Fruit fly (Drosophila melanogaster) whole organism, embryonic: ENCODE measurements around the gene CG3294.

Source experiments
- Abd-B ChIP-seq: fragments of 200-800 bp; sonication (Bioruptor generic); optimal IDR thresholded peaks from 2 replicates; lab custom pipeline; 2018; ENCODE audit warnings: missing biosample characterization, mild to moderate bottlenecking, missing genetic modification characterization, moderate library complexity
- Awh ChIP-seq: fragments of 200-800 bp; sonication (Bioruptor generic); IDR thresholded peaks from 2 replicates; pipeline ENCODE4, ENCODE4 v1.3.6; 2022; ENCODE audit warnings: missing biosample characterization, missing genetic modification characterization
- BEAF-32 ChIP-seq: fragments of 200-800 bp; sonication (Bioruptor generic); optimal IDR thresholded peaks from 3 replicates; lab custom pipeline; 2017; ENCODE audit warnings: missing biosample characterization, missing genetic modification characterization, mild to moderate bottlenecking, moderate library complexity, missing genetic modification reagents
- CG10654 ChIP-seq: fragments of 200-800 bp; sonication (Bioruptor generic); optimal IDR thresholded peaks from 2 replicates; lab custom pipeline; 2016; ENCODE audit warnings: missing biosample characterization, missing genetic modification characterization
- CG11695 ChIP-seq: fragments of 200-800 bp; sonication (Bioruptor generic); IDR thresholded peaks from 3 replicates; pipeline ENCODE4 v1.3.6; 2022; ENCODE audit warnings: missing biosample characterization, missing genetic modification characterization
- CG12236 ChIP-seq: fragments of 200-800 bp; sonication (Bioruptor generic); optimal IDR thresholded peaks from 2 replicates; lab custom pipeline; 2016; ENCODE audit warnings: missing biosample characterization, missing genetic modification characterization
- CG12659 ChIP-seq: fragments of 200-800 bp; sonication (Bioruptor generic); optimal IDR thresholded peaks from 3 replicates; lab custom pipeline; 2017; ENCODE audit warnings: mild to moderate bottlenecking, missing biosample characterization, missing genetic modification reagents, missing genetic modification characterization
- CG12942 ChIP-seq: fragments of 200-800 bp; sonication (Bioruptor generic); optimal IDR thresholded peaks from 3 replicates; lab custom pipeline; 2016; ENCODE audit warnings: missing biosample characterization, missing genetic modification characterization
- CG15601 ChIP-seq: fragments of 200-800 bp; sonication (Bioruptor generic); optimal IDR thresholded peaks from 3 replicates; lab custom pipeline; 2019; ENCODE audit warnings: missing biosample characterization, mild to moderate bottlenecking, missing genetic modification characterization, moderate library complexity
- CG17385 ChIP-seq: fragments of 200-800 bp; sonication (Bioruptor generic); optimal IDR thresholded peaks from 3 replicates; lab custom pipeline; 2018; ENCODE audit warnings: missing biosample characterization, mild to moderate bottlenecking, missing genetic modification characterization
- CG17912 ChIP-seq: fragments of 200-800 bp; sonication (Bioruptor generic); optimal IDR thresholded peaks from 2 replicates; lab custom pipeline; 2018; ENCODE audit warnings: missing biosample characterization, mild to moderate bottlenecking, missing genetic modification characterization
- CG2129 ChIP-seq: fragments of 200-800 bp; sonication (Bioruptor generic); IDR thresholded peaks from 2 replicates; pipeline ENCODE4 v1.3.6; 2022; ENCODE audit warnings: missing biosample characterization, missing genetic modification characterization; ENCODE audit not compliant: partially characterized antibody
- CG2199 ChIP-seq: fragments of 200-800 bp; sonication (Bioruptor generic); IDR thresholded peaks from 3 replicates; pipeline ENCODE4 v1.3.6; 2022; ENCODE audit warnings: missing biosample characterization, missing genetic modification characterization
- CG3726 ChIP-seq: fragments of 200-800 bp; sonication (Bioruptor generic); IDR thresholded peaks from 3 replicates; pipeline ENCODE4, ENCODE4 v1.3.6; 2022; ENCODE audit warnings: missing biosample characterization, missing genetic modification characterization
- CG6813 ChIP-seq: fragments of 200-800 bp; sonication (Bioruptor generic); optimal IDR thresholded peaks from 2 replicates; lab custom pipeline; 2017; ENCODE audit warnings: missing biosample characterization, missing genetic modification characterization, mild to moderate bottlenecking, moderate library complexity, missing genetic modification reagents
- CG7745 ChIP-seq: fragments of 200-800 bp; sonication (Bioruptor generic); optimal IDR thresholded peaks from 2 replicates; lab custom pipeline; 2018; ENCODE audit warnings: missing biosample characterization, mild to moderate bottlenecking, missing genetic modification characterization, moderate library complexity
- D ChIP-seq, 2 experiments: fragments of 200-800 bp in 1 of 2; fragments of >200 bp in 1 of 2; sonication (Bioruptor generic) in 1 of 2; optimal IDR thresholded peaks; 2 replicates in 1 of 2; 3 replicates in 1 of 2; lab custom pipeline; 2017; ENCODE audit warnings: mild to moderate bottlenecking in 1 of 2, missing biosample characterization in 1 of 2, missing genetic modification characterization in 1 of 2, missing genetic modification reagents in 1 of 2
- Dfd ChIP-seq, 2 experiments: fragments of >200 bp; optimal IDR thresholded peaks; 2 replicates each; lab custom pipeline; 2017; ENCODE audit warnings: missing biosample characterization in 2 of 2, missing genetic modification characterization in 2 of 2
- GATAe ChIP-seq: fragments of 200-800 bp; sonication (Bioruptor generic); conservative IDR thresholded peaks from 2 replicates; pipeline ENCODE4 v1.3.6; 2022; ENCODE audit warnings: missing biosample characterization, missing genetic modification characterization
- Gsc ChIP-seq: fragments of 200-800 bp; sonication (Bioruptor generic); IDR thresholded peaks from 2 replicates; pipeline ENCODE4 v1.3.6; 2022; ENCODE audit warnings: missing biosample characterization, missing genetic modification characterization
- HLH3B ChIP-seq: fragments of 200-800 bp; sonication (Bioruptor generic); IDR thresholded peaks from 2 replicates; pipeline ENCODE4 v1.3.6; 2022; ENCODE audit warnings: missing biosample characterization, missing genetic modification characterization
- HLH4C ChIP-seq: fragments of 200-800 bp; sonication (Bioruptor generic); IDR thresholded peaks from 3 replicates; pipeline ENCODE4 v1.3.6; 2022; ENCODE audit warnings: missing biosample characterization, missing genetic modification characterization; ENCODE audit not compliant: partially characterized antibody
- Hr39 ChIP-seq: fragments of >200 bp; optimal IDR thresholded peaks from 2 replicates; lab custom pipeline; 2017
- MBD-R2 ChIP-seq: fragments of 200-800 bp; sonication (Bioruptor generic); IDR thresholded peaks from 2 replicates; pipeline ENCODE4 v1.3.6; 2022; ENCODE audit warnings: missing biosample characterization, missing genetic modification characterization
- NC2β ChIP-seq: fragments of 200-800 bp; sonication (Bioruptor generic); optimal IDR thresholded peaks from 2 replicates; lab custom pipeline; 2016; ENCODE audit warnings: missing biosample characterization, missing genetic modification characterization
- Nf-YB ChIP-seq: fragments of 200-800 bp; sonication (Bioruptor generic); optimal IDR thresholded peaks from 3 replicates; lab custom pipeline; 2019; ENCODE audit warnings: missing biosample characterization, mild to moderate bottlenecking, missing genetic modification characterization, moderate library complexity
- Nf-YC ChIP-seq: fragments of 200-800 bp; optimal IDR thresholded peaks from 3 replicates; lab custom pipeline; 2019; ENCODE audit warnings: missing biosample characterization, mild to moderate bottlenecking, missing genetic modification characterization, moderate library complexity
- NfI ChIP-seq: fragments of 200-800 bp; sonication (Bioruptor generic); optimal IDR thresholded peaks from 3 replicates; lab custom pipeline; 2018; ENCODE audit warnings: missing biosample characterization, mild to moderate bottlenecking, missing genetic modification characterization, moderate library complexity
- Poxn ChIP-seq: fragments of 200-800 bp; sonication (Bioruptor generic); IDR thresholded peaks from 2 replicates; pipeline ENCODE4 v1.3.6; 2022; ENCODE audit warnings: missing biosample characterization, missing genetic modification characterization
- bab2 ChIP-seq: fragments of 200-800 bp; sonication (Bioruptor generic); optimal IDR thresholded peaks from 2 replicates; lab custom pipeline; 2016; ENCODE audit warnings: missing biosample characterization, missing genetic modification characterization
- bowl ChIP-seq: fragments of 200-800 bp; sonication (Bioruptor generic); IDR thresholded peaks from 2 replicates; pipeline ENCODE4 v1.3.6; 2022; ENCODE audit warnings: missing biosample characterization, missing genetic modification characterization
- br ChIP-seq: fragments of >200 bp; optimal IDR thresholded peaks from 2 replicates; lab custom pipeline; 2017
- chinmo ChIP-seq: fragments of 200-800 bp; sonication (Bioruptor generic); IDR thresholded peaks from 4 replicates; pipeline ENCODE4 v1.3.6; 2022; ENCODE audit warnings: missing biosample characterization, missing genetic modification characterization; ENCODE audit not compliant: partially characterized antibody
- corto ChIP-seq: fragments of 200-800 bp; sonication (Bioruptor generic); optimal IDR thresholded peaks from 2 replicates; lab custom pipeline; 2016; ENCODE audit warnings: missing biosample characterization, mild to moderate bottlenecking, missing genetic modification characterization, moderate library complexity
- croc ChIP-seq: fragments of 200-800 bp; sonication (Bioruptor generic); conservative IDR thresholded peaks from 3 replicates; pipeline ENCODE4 v1.3.6; 2022; ENCODE audit warnings: missing biosample characterization, missing genetic modification characterization
- dmrt99B ChIP-seq: fragments of 200-800 bp; sonication (Bioruptor generic); optimal IDR thresholded peaks from 2 replicates; lab custom pipeline; 2018; ENCODE audit warnings: missing biosample characterization, mild to moderate bottlenecking, missing genetic modification characterization, moderate library complexity
- exex ChIP-seq: fragments of 200-800 bp; sonication (Bioruptor generic); optimal IDR thresholded peaks from 4 replicates; lab custom pipeline; 2018; ENCODE audit warnings: missing biosample characterization, mild to moderate bottlenecking, missing genetic modification characterization, moderate library complexity
- fd64A ChIP-seq: fragments of 200-800 bp; sonication (Bioruptor generic); optimal IDR thresholded peaks from 3 replicates; lab custom pipeline; 2018; ENCODE audit warnings: missing biosample characterization, mild to moderate bottlenecking, missing genetic modification characterization
- gcm2 ChIP-seq: fragments of 200-800 bp; sonication (Bioruptor generic); optimal IDR thresholded peaks from 2 replicates; lab custom pipeline; 2016; ENCODE audit warnings: missing biosample characterization, missing genetic modification characterization
- jumu ChIP-seq: fragments of 200-800 bp; sonication (Bioruptor generic); optimal IDR thresholded peaks from 3 replicates; lab custom pipeline; 2016; ENCODE audit warnings: missing biosample characterization, missing genetic modification characterization
- lov ChIP-seq, 2 experiments: fragments of 200-800 bp in 1 of 2; fragments of >200 bp in 1 of 2; sonication (Bioruptor generic) in 1 of 2; IDR thresholded peaks in 1 of 2; optimal IDR thresholded peaks in 1 of 2; 2 replicates in 1 of 2; 3 replicates in 1 of 2; pipeline versions ENCODE4 v1.3.6 to Lab custom; 2017 to 2022; ENCODE audit warnings: missing biosample characterization in 1 of 2, missing genetic modification characterization in 1 of 2
- nmo ChIP-seq: fragments of 200-800 bp; sonication (Bioruptor generic); optimal IDR thresholded peaks from 2 replicates; lab custom pipeline; 2018; ENCODE audit warnings: missing biosample characterization, mild to moderate bottlenecking, missing genetic modification characterization, moderate library complexity
- ro ChIP-seq: fragments of 200-800 bp; sonication (Bioruptor generic); IDR thresholded peaks from 2 replicates; pipeline ENCODE4 v1.3.6; 2022; ENCODE audit warnings: missing biosample characterization, missing genetic modification characterization
- salm ChIP-seq: fragments of 200-800 bp; sonication (Bioruptor generic); optimal IDR thresholded peaks from 2 replicates; lab custom pipeline; 2018; ENCODE audit warnings: missing biosample characterization, mild to moderate bottlenecking, missing genetic modification characterization
- sima ChIP-seq: fragments of 200-800 bp; sonication (Bioruptor generic); optimal IDR thresholded peaks from 2 replicates; lab custom pipeline; 2016; ENCODE audit warnings: missing biosample characterization, missing genetic modification characterization
- tna ChIP-seq: fragments of 200-800 bp; sonication (Bioruptor generic); IDR thresholded peaks from 2 replicates; pipeline ENCODE4 v1.3.6; 2022; ENCODE audit warnings: missing biosample characterization, missing genetic modification characterization; ENCODE audit not compliant: partially characterized antibody
- tx ChIP-seq: fragments of 200-800 bp; sonication (Bioruptor generic); optimal IDR thresholded peaks from 2 replicates; lab custom pipeline; 2016; ENCODE audit warnings: missing biosample characterization, missing genetic modification characterization
- z ChIP-seq: fragments of 200-800 bp; sonication (Bioruptor generic); IDR thresholded peaks from 3 replicates; pipeline ENCODE4 v1.3.6; 2022; ENCODE audit warnings: missing biosample characterization, missing genetic modification characterization
- zen2 ChIP-seq: fragments of 200-800 bp; sonication (Bioruptor generic); IDR thresholded peaks from 3 replicates; pipeline ENCODE4 v1.3.6; 2022; ENCODE audit warnings: missing biosample characterization, missing genetic modification characterization; ENCODE audit not compliant: partially characterized antibody

The CG3294 gene

DNA sequence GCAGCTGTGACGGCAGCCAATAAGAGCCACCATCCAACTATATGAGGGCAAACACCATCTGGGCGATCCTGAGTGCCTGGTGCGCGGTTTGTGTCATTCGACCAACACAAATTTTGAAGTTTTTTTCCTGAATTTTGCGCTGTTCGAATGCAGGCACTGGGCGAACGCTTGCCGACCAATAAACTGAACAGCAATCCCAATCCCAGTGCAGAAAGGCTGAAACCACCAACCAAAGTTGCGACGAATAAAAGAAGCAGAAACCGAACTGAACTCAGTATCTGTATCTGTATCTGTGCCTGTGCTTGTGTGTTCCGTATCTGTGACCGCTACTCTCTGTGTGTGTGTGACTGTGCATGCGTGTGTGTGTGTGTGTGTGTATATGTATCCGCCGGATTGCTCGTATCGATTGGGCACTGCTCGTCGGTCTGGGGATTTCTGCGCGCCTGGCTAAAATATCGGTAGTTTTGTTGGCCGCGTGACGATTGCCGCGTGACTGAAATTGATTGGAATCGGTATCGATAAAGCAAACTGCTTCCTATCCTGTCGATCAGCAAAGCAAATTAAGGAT is 17.2 kb downstream of the CG3294 start (continued):
- TF ChIP-seq CG15601 (tag; lab: Kevin White, UChicago) (no peak), sima (GFP tag; lab: Kevin White, UChicago) (no peak), CG7745 (tag; lab: Kevin White, UChicago) (no peak), Dfd (GFP tag; optimal IDR thresholded peaks at IDR 0.05; lab: Kevin White, UChicago) (peak in 1 of 2 experiments; percentile 33), br (lab: Kevin White, UChicago) (no peak), tna (GFP tag; lab: Robert Waterston, UW) (peak; percentile 69; the same call in 1 of the 2 replicates), jumu (GFP tag; lab: Kevin White, UChicago) (no peak), dmrt99B (tag; lab: Kevin White, UChicago) (no peak), CG11695 (GFP tag; lab: Robert Waterston, UW) (peak; percentile 9; the same call in 1 of the 3 replicates), Nf-YB (GFP tag; lab: Kevin White, UChicago) (peak; percentile 100), CG2199 (GFP tag; lab: Robert Waterston, UW) (peak; percentile 98), GATAe (peak; percentile 65), Nf-YC (tag; lab: Kevin White, UChicago) (peak; percentile 100), ro (GFP tag; lab: Robert Waterston, UW) (no peak), CG6813 (GFP tag; lab: Kevin White, UChicago) (no peak), NC2β (no peak), exex (tag; lab: Kevin White, UChicago) (peak; percentile 48), zen2 (GFP tag; lab: Robert Waterston, UW) (peak; percentile 76), z (GFP tag; lab: Robert Waterston, UW) (0 out of 3 replicates have a peak, but pooled peaks have one; percentile 35), CG3726 (GFP tag; lab: Robert Waterston, UW) (no peak), Abd-B (GFP tag; lab: Kevin White, UChicago) (no peak), BEAF-32 (GFP tag; lab: Kevin White, UChicago) (peak; percentile 71), CG10654 (GFP tag; lab: Kevin White, UChicago) (no peak), salm (tag; lab: Kevin White, UChicago) (no peak), fd64A (GFP tag; lab: Kevin White, UChicago) (peak; percentile 41), CG2129 (GFP tag; lab: Robert Waterston, UW) (no peak; the same call in 1 of the 2 replicates), Awh (GFP tag; lab: Robert Waterston, UW) (0 out of 2 replicates have a peak, but pooled peaks have one; percentile 15), MBD-R2 (no peak), croc (GFP tag; lab: Robert Waterston, UW) (no peak), CG12236 (GFP tag; lab: Kevin White, UChicago) (no peak), HLH4C (GFP tag; lab: Robert Waterston, UW) (peak; percentile 60; the same call in 1 of the 3 replicates), NfI (GFP tag; lab: Kevin White, UChicago) (peak; percentile 6), Poxn (GFP tag; lab: Robert Waterston, UW) (no peak), Hr39 (lab: Kevin White, UChicago) (no peak), CG12942 (GFP tag; lab: Kevin White, UChicago) (no peak), D (optimal IDR thresholded peaks at IDR 0.05; lab: Kevin White, UChicago) (peak; percentile 95), D (GFP tag; optimal IDR thresholded peaks at IDR 0.05; lab: Kevin White, UChicago) (no peak), nmo (GFP tag; lab: Kevin White, UChicago) (no peak), gcm2 (GFP tag; lab: Kevin White, UChicago) (no peak), corto (GFP tag; lab: Kevin White, UChicago) (peak; percentile 80), CG12659 (GFP tag; lab: Kevin White, UChicago) (no peak), bab2 (GFP tag; lab: Kevin White, UChicago) (no peak), CG17385 (peak; percentile 79), HLH3B (no peak; the same call in 1 of the 2 replicates), bowl (GFP tag; lab: Robert Waterston, UW) (no peak), CG17912 (GFP tag; lab: Kevin White, UChicago) (peak; percentile 53), Gsc (no peak), chinmo (peak; percentile 100), lov (optimal IDR thresholded peaks at IDR 0.05; lab: Kevin White, UChicago) (no peak), lov (GFP tag; IDR thresholded peaks at IDR 0.05; lab: Robert Waterston, UW) (0 out of 3 replicates have a peak, but pooled peaks have one; percentile 58), tx (GFP tag; lab: Kevin White, UChicago) (no peak)
